Worm (Caenorhabditis elegans): ENCODE results near the gene F19F10.11.

Gene F19F10.11

DNA sequence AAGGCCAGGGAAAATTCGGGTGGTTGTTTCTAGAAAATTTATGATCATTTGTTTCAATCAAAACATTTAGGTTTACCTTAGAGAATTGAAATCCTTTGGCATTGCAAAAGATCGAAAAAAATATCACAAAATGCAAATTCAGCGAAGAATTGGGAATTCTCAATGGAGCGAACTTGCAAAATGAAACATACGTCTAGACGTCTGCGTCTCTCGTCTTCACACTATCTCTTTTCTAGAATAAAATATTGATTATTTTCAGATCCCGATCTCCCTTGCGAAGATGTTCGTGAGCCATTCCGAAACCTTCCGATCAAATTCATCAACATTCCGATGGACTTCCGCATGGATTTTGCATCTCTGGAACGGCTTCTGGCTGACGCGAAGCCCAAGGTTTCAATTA lies 7.1 kb downstream of the F19F10.11 start, which contains the start of gene ets-6 (continued):
- TF ChIP-seq pha-4 (tag; optimal IDR thresholded peaks at IDR 0.05) (peak; percentile 69), egl-27 (tag; optimal IDR thresholded peaks at IDR 0.05) (no peak), ztf-11 (tag; optimal IDR thresholded peaks at IDR 0.05) (no peak), unc-62 (GFP tag; optimal IDR thresholded peaks at IDR 0.05) (no peak), snpc-4 (tag; optimal IDR thresholded peaks at IDR 0.05) (peak; percentile 45), nhr-23 (tag; optimal IDR thresholded peaks at IDR 0.05) (peak; percentile 61), daf-12 (tag; optimal IDR thresholded peaks at IDR 0.05) (no peak), ama-1 (optimal IDR thresholded peaks at IDR 0.05) (no peak)

DNA sequence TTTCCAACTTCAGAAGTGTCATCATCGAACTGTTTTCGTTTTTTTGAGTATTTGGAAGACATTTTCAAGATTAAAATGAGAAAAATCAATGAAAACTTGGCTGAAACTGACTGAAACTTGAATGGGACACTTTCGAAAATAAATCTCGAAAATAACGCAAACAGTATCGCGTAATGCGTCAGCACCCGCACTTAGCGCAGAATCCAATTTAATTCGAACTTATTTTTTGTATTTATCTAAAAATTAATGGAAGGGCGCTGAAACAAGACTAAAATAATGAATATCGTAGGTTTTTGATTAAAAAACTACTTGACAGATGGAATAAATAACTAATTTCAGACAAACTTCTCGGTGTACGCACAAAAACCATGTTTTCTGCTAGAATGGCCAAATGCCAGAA lies 11.9 kb downstream of the F19F10.11 start, which contains the start of the genes snu-66 and ints-9:
Gene snu-66, minus strand, starts transcription at position 108 of the 400 bp plus-strand sequence.
Gene ints-9, plus strand, starts transcription at position 240 of the 400 bp plus-strand sequence.
- TF ChIP-seq ceh-16 (tag; optimal IDR thresholded peaks at IDR 0.05) (no peak), nhr-12 (tag; optimal IDR thresholded peaks at IDR 0.05) (no peak), elt-3 (tag; optimal IDR thresholded peaks at IDR 0.05) (no peak), unc-39 (tag; optimal IDR thresholded peaks at IDR 0.05) (no peak), fkh-2 (tag; optimal IDR thresholded peaks at IDR 0.05) (no peak), lin-39 (tag; optimal IDR thresholded peaks at IDR 0.05) (no peak), egl-5 (tag; optimal IDR thresholded peaks at IDR 0.05) (no peak), jun-1 (tag; optimal IDR thresholded peaks at IDR 0.05) (peak; percentile 14), nhr-77 (tag; optimal IDR thresholded peaks at IDR 0.05) (no peak), nhr-23 (tag; optimal IDR thresholded peaks at IDR 0.05) (peak; percentile 76), eor-1 (tag; optimal IDR thresholded peaks at IDR 0.05) (no peak), hmg-11 (tag; optimal IDR thresholded peaks at IDR 0.05) (peak; percentile 18), lin-15B (tag; optimal IDR thresholded peaks at IDR 0.05) (peak; percentile 77), lsy-12 (tag; optimal IDR thresholded peaks at IDR 0.05) (no peak), nhr-67 (tag; optimal IDR thresholded peaks at IDR 0.05) (no peak), elt-2 (tag; optimal IDR thresholded peaks at IDR 0.05) (peak; percentile 7), snpc-4 (tag; optimal IDR thresholded peaks at IDR 0.05) (peak; percentile 83), pha-4 (tag; optimal IDR thresholded peaks at IDR 0.05) (peak; percentile 67), tbx-2 (tag; optimal IDR thresholded peaks at IDR 0.05) (peak; percentile 7), unc-62 (GFP tag; optimal IDR thresholded peaks at IDR 0.05) (no peak), fos-1 (tag; optimal IDR thresholded peaks at IDR 0.05) (no peak), R02D3.7 (tag; optimal IDR thresholded peaks at IDR 0.05) (peak; percentile 11), nhr-28 (tag; optimal IDR thresholded peaks at IDR 0.05) (no peak), fkh-10 (GFP tag; optimal IDR thresholded peaks at IDR 0.05) (no peak), nhr-25 (tag; optimal IDR thresholded peaks at IDR 0.05) (peak; percentile 38), nhr-237 (tag; optimal IDR thresholded peaks at IDR 0.05) (no peak)

DNA sequence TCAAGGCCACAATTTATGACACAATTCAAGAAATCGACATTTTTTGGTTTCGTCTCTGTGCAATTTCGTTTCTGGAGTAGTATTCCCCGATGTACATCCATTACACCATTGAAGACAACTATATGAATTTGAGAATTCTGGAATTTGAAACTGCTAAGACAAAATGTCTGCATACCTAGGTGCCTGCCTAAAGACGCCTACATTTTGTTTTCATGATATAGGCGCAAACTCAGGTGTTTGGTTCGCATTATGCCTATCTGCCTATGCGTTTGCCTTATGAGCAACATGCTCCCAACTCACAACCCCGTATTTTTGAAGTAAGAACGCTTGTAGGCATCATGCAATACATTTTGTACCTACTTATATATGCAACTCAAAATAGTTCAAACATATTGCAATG lies 16.5 kb downstream of the F19F10.11 start, which contains the start of gene F19F10.14:
Gene F19F10.14, minus strand, starts transcription at position 101 of the 400 bp plus-strand sequence.
- no peak for TF ChIP-seq unc-62 (GFP tag; optimal IDR thresholded peaks at IDR 0.05)
- no peak for TF ChIP-seq R02D3.7 (tag; optimal IDR thresholded peaks at IDR 0.05)
- TF ChIP-seq hmg-11 (tag; optimal IDR thresholded peaks at IDR 0.05): no peak
- TF ChIP-seq tbx-2 (tag; optimal IDR thresholded peaks at IDR 0.05): no peak
- no peak for TF ChIP-seq sea-2 (GFP tag; optimal IDR thresholded peaks at IDR 0.05)
- TF ChIP-seq skn-1 (tag; optimal IDR thresholded peaks at IDR 0.05): no peak
- TF ChIP-seq pha-4 (tag; optimal IDR thresholded peaks at IDR 0.05): no peak
- no peak for TF ChIP-seq fkh-10 (GFP tag; optimal IDR thresholded peaks at IDR 0.05)
- no peak for TF ChIP-seq nhr-25 (tag; optimal IDR thresholded peaks at IDR 0.05)

DNA sequence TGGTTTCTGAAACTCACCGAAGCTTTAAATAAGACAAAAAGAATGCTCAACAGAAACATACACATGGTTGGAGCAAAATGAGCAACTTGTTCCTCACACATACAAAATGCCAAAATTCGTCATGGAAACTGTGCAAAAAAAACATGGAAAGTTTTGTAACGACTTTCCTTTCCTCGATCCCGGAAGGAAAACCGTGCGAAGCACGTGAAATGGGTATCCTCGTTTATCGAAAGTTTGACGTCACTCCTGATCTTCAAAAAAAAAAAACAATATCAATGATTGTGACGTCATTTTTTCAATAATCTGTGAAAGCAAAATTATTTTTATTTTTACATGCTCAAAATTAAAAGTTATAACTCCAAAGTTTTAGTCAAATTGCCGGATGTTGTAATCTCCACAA lies 17.2 kb downstream of the F19F10.11 start, which contains the start of gene clec-212:
Gene clec-212, minus strand, starts transcription at position 101 of the 400 bp plus-strand sequence.
- no peak for TF ChIP-seq nhr-11 (tag; optimal IDR thresholded peaks at IDR 0.05)
- TF ChIP-seq aly-2 (tag; optimal IDR thresholded peaks at IDR 0.05): no peak

DNA sequence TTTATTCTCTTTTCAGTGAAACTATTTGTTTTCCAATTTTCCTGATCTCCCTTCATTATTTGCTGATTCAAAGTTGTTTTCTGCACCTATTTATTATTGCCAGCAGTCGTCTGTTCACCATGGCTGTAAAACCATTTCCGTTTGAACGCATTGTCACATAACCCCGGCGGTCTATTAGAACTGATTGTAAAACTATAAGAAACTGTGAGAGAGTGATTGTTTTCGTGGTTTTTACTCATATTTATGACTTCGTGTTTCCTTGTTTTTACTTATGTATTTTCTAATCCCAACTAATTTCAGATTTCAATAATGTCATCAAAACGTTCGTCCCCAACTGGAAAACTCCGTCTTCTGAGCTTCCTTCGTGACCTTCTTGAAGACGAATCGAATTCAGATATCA lies 24.6 kb downstream of the F19F10.11 start, which contains the start of gene F19F10.1:
Gene F19F10.1, plus strand, starts transcription at position 301 of the 400 bp plus-strand sequence.
- no peak for TF ChIP-seq mdl-1 (tag; optimal IDR thresholded peaks at IDR 0.05)
- TF ChIP-seq skn-1 (tag; optimal IDR thresholded peaks at IDR 0.05): no peak
- TF ChIP-seq fkh-10 (GFP tag; optimal IDR thresholded peaks at IDR 0.05): no peak
